Worm (Caenorhabditis elegans) whole organism, young adult: ENCODE results near the gene T26C11.4.

Source experiments
- Y95B8A.8 ChIP-seq: fragments of 200-800 bp; sonication (Bioruptor generic); IDR thresholded peaks from 2 replicates; pipeline ENCODE4 v1.3.6; 2022; ENCODE audit warnings: missing genetic modification reagents, missing genetic modification characterization, missing compliant biosample characterization
- ama-1 ChIP-seq, 3 experiments: fragments of 150-350 bp in 1 of 3; sonication (generic microtip) in 2 of 3; optimal IDR thresholded peaks; 2 replicates each; lab custom pipeline; 2014 to 2018; ENCODE audit warnings: missing biosample characterization in 2 of 3, missing genetic modification characterization in 2 of 3, missing genetic modification reagents in 2 of 3
- attf-3 ChIP-seq: fragments of 200-800 bp; sonication (Bioruptor generic); conservative IDR thresholded peaks from 2 replicates; pipeline ENCODE4 v1.3.6; 2022; ENCODE audit warnings: missing genetic modification reagents, missing genetic modification characterization, missing compliant biosample characterization
- hmg-20 ChIP-seq: fragments of 200-800 bp; sonication (Bioruptor generic); IDR thresholded peaks from 2 replicates; pipeline ENCODE4 v1.3.6; 2022; ENCODE audit warnings: missing genetic modification reagents, missing genetic modification characterization, missing compliant biosample characterization
- lsy-27 ChIP-seq: sonication (generic microtip); optimal IDR thresholded peaks from 2 replicates; lab custom pipeline; 2017; ENCODE audit warnings: missing genetic modification characterization, mild to moderate bottlenecking, missing compliant biosample characterization, antibody characterized with exemption, missing genotype, borderline replicate concordance; ENCODE audit not compliant: insufficient read depth
- nfya-1 ChIP-seq: sonication (generic microtip); optimal IDR thresholded peaks from 2 replicates; lab custom pipeline; 2017; ENCODE audit warnings: antibody characterized with exemption, missing compliant biosample characterization, missing genetic modification characterization, borderline replicate concordance; ENCODE audit not compliant: insufficient read depth
- snpc-4 ChIP-seq, 5 experiments: fragments of 150-350 bp in 1 of 5; sonication (generic microtip) in 4 of 5; optimal IDR thresholded peaks; 2 replicates each; lab custom pipeline; 2014 to 2018; ENCODE audit warnings: missing genetic modification characterization in 5 of 5, missing biosample characterization in 3 of 5, antibody characterized with exemption in 2 of 5, mild to moderate bottlenecking in 2 of 5, missing compliant biosample characterization in 2 of 5, missing genotype in 2 of 5, moderate library complexity in 2 of 5, missing genetic modification reagents in 1 of 5
- sptf-2 ChIP-seq: fragments of 200-800 bp; sonication (Bioruptor generic); optimal IDR thresholded peaks from 2 replicates; lab custom pipeline; 2018; ENCODE audit warnings: mild to moderate bottlenecking, missing genetic modification characterization, missing compliant biosample characterization

DNA sequence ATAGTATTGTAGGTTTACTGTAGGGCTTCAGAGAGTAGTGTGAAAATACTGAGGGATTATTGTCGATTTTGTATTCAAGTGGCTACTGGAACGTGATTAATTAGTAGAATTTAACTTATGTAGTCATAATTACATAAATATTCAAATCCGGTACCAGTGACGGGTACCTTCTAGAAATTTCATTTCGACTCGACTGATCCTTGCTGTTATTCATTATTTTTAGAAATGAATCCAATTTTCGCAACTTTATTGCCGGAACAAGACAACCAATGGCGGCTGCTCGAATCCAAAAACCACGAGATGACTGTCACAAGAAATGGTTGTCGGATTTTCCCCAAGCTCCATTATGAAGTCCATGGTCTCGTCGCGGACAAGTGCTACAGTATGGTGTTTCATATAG is 19.6 kb upstream of the T26C11.4 start, which contains the start of gene tbx-41:
- no peak for TF ChIP-seq sptf-2 (GFP tag; lab: Kevin White, UChicago)
- TF ChIP-seq snpc-4 (GFP tag; optimal IDR thresholded peaks at IDR 0.05; lab: Kevin White, UChicago) = no peak
- no peak for TF ChIP-seq snpc-4 (tag; optimal IDR thresholded peaks at IDR 0.05; lab: Kevin White, UChicago)
- TF ChIP-seq Y95B8A.8 = no peak
- TF ChIP-seq attf-3 (GFP tag; lab: Robert Waterston, UW) = no peak
- TF ChIP-seq hmg-20 = no peak
- no peak for TF ChIP-seq nfya-1
- TF ChIP-seq ama-1 (optimal IDR thresholded peaks at IDR 0.05; lab: Kevin White, UChicago) = no peak
- TF ChIP-seq ama-1 (GFP tag; optimal IDR thresholded peaks at IDR 0.05; lab: Kevin White, UChicago) = no peak
- no peak for TF ChIP-seq lsy-27
